Worm (Caenorhabditis elegans) whole organism, young adult: ENCODE measurements around the gene T26C5.3.

Source experiments
- F23B12.7 ChIP-seq: sonication (generic microtip); optimal IDR thresholded peaks from 2 replicates; lab custom pipeline; 2017; ENCODE audit warnings: missing genetic modification characterization, mild to moderate bottlenecking, missing compliant biosample characterization, antibody characterized with exemption, moderate library complexity; ENCODE audit not compliant: insufficient read depth
- ama-1 ChIP-seq, 3 experiments: fragments of 150-350 bp in 1 of 3; sonication (generic microtip) in 2 of 3; optimal IDR thresholded peaks; 2 replicates each; lab custom pipeline; 2014 to 2018; ENCODE audit warnings: missing biosample characterization in 2 of 3, missing genetic modification characterization in 2 of 3, missing genetic modification reagents in 2 of 3
- ccch-3 ChIP-seq: fragments of 200-800 bp; sonication (Bioruptor generic); optimal IDR thresholded peaks from 2 replicates; lab custom pipeline; 2018; ENCODE audit warnings: mild to moderate bottlenecking, missing genetic modification characterization, missing compliant biosample characterization
- ceh-40 ChIP-seq: fragments of 200-800 bp; sonication (Bioruptor generic); IDR thresholded peaks from 2 replicates; pipeline ENCODE4 v1.3.6; 2022; ENCODE audit warnings: missing genetic modification characterization, missing compliant biosample characterization
- efl-1 ChIP-seq: fragments of 150-350 bp; optimal IDR thresholded peaks from 2 replicates; lab custom pipeline; 2014; ENCODE audit warnings: missing biosample characterization, missing genetic modification reagents, missing genetic modification characterization
- lag-1 ChIP-seq: fragments of 200-800 bp; sonication (Bioruptor generic); IDR thresholded peaks from 2 replicates; pipeline ENCODE4 v1.3.6; 2022; ENCODE audit warnings: missing genetic modification reagents, missing genetic modification characterization, missing compliant biosample characterization
- nhr-120 ChIP-seq: fragments of 200-800 bp; sonication (Bioruptor generic); IDR thresholded peaks from 2 replicates; pipeline ENCODE4 v1.3.6; 2022; ENCODE audit warnings: missing genetic modification characterization, missing compliant biosample characterization

ce11 chrII:9263784-9264183, 27.4 kb downstream of the T26C5.3 start:
- TF ChIP-seq efl-1 (GFP tag; lab: Kevin White, UChicago) (no peak), nhr-120 (GFP tag; lab: Robert Waterston, UW) (no peak), ama-1 (optimal IDR thresholded peaks at IDR 0.05; lab: Kevin White, UChicago) (no peak), ama-1 (GFP tag; optimal IDR thresholded peaks at IDR 0.05; lab: Kevin White, UChicago) (no peak), ceh-40 (GFP tag; lab: Robert Waterston, UW) (no peak), lag-1 (GFP tag; lab: Robert Waterston, UW) (no peak), F23B12.7 (no peak), ccch-3 (GFP tag; lab: Kevin White, UChicago) (no peak)
